Fruit fly (Drosophila melanogaster) whole organism, prepupa: Measurements from ENCODE around the gene CG13994.
A peak's percentile ranks its signal among the peaks of the same experiment; 100 is the strongest.

Experiments used
- CG11902 ChIP-seq: fragments of 200-800 bp; sonication (Bioruptor generic); optimal IDR thresholded peaks from 3 replicates; lab custom pipeline; 2016; ENCODE audit warnings: missing biosample characterization, missing genetic modification characterization
- CG6854 ChIP-seq: fragments of 200-800 bp; sonication (Bioruptor generic); optimal IDR thresholded peaks from 2 replicates; lab custom pipeline; 2017; ENCODE audit warnings: missing biosample characterization, mild to moderate bottlenecking, missing genetic modification characterization
- CG8632 ChIP-seq: fragments of 200-800 bp; sonication (Bioruptor generic); optimal IDR thresholded peaks from 3 replicates; lab custom pipeline; 2016; ENCODE audit warnings: missing biosample characterization, missing genetic modification characterization
- Gug ChIP-seq: fragments of 200-800 bp; sonication (Bioruptor generic); IDR thresholded peaks from 2 replicates; pipeline ENCODE4 v1.3.6; 2022; ENCODE audit warnings: missing biosample characterization, missing genetic modification characterization
- Hr39 ChIP-seq: fragments of 200-800 bp; sonication (Bioruptor generic); optimal IDR thresholded peaks from 2 replicates; lab custom pipeline; 2016; ENCODE audit warnings: missing biosample characterization, missing genetic modification characterization
- Sox102F ChIP-seq: fragments of 200-800 bp; sonication (Bioruptor generic); optimal IDR thresholded peaks from 2 replicates; lab custom pipeline; 2016; ENCODE audit warnings: missing biosample characterization, mild to moderate bottlenecking, missing genetic modification characterization
- ss ChIP-seq, 2 experiments: fragments of 200-800 bp; sonication (Bioruptor generic); optimal IDR thresholded peaks; 2 replicates in 1 of 2; 3 replicates in 1 of 2; lab custom pipeline; 2017 to 2018; ENCODE audit warnings: mild to moderate bottlenecking in 2 of 2, missing biosample characterization in 2 of 2, missing genetic modification characterization in 2 of 2, moderate library complexity in 1 of 2

DNA sequence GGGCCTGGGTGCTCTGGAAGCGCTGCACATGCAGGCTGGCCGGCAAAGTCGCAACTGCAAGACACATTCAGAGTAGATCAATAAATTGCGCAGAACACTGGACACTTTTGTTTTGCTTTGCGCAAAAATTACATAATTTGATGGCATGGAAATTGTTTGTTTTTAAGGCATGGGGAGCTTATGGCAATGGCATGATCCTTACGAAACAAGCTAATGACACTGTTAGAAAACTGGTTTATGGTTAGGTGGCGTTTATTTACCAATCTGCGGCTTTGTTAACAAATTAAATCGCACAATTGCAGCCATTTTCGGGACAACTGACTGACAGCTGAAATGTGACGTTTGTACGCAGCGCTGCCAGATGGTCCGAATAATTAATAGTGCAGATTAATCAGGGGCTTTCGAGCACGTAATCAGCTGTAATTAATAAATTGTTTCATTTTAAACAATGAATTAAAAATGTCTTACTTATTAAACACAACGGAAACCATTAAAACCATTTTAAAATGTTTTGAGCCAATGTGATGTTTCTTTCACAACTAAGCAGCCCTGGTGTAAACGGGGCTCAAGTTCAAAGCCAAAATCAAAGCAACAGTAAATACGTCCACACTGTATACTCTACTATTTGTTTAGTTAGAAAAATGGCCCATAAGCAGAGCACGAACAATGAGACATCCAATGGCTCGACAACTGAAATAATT, at the start of gene CG13994, which contains the start of gene ND-51:
- peak; percentile 65; the same call in 1 of the 2 replicates for TF ChIP-seq Gug
- TF ChIP-seq Sox102F, result no peak
- TF ChIP-seq Hr39 (GFP tag; lab: Kevin White, UChicago), result peak; percentile 85
- TF ChIP-seq CG8632, result peak; percentile 45
- TF ChIP-seq CG11902 (GFP tag; lab: Kevin White, UChicago), result peak; percentile 61
- no peak for TF ChIP-seq CG6854 (GFP tag; lab: Kevin White, UChicago)
- TF ChIP-seq ss (GFP tag; optimal IDR thresholded peaks at IDR 0.05; lab: Kevin White, UChicago), result no peak
